Fruit fly (Drosophila melanogaster) whole organism, embryonic: ENCODE measurements around the gene CG13482.

Experiments
- B-H2 ChIP-seq: fragments of 200-800 bp; sonication (Bioruptor generic); optimal IDR thresholded peaks from 2 replicates; lab custom pipeline; 2018; ENCODE audit warnings: missing biosample characterization, mild to moderate bottlenecking, missing genetic modification characterization
- BtbVII ChIP-seq: fragments of 200-800 bp; sonication (Bioruptor generic); optimal IDR thresholded peaks from 3 replicates; lab custom pipeline; 2017; ENCODE audit warnings: missing biosample characterization, mild to moderate bottlenecking, missing genetic modification characterization
- CG11093 ChIP-seq: fragments of 200-800 bp; sonication (Bioruptor generic); IDR thresholded peaks from 3 replicates; pipeline ENCODE4 v1.3.6; 2022; ENCODE audit warnings: missing biosample characterization, missing genetic modification characterization
- CG11456 ChIP-seq: fragments of 200-800 bp; sonication (Bioruptor generic); IDR thresholded peaks from 3 replicates; pipeline ENCODE4 v1.3.6; 2022; ENCODE audit warnings: missing biosample characterization, missing genetic modification characterization
- CG11560 ChIP-seq: fragments of 200-800 bp; sonication (Bioruptor generic); IDR thresholded peaks from 3 replicates; pipeline ENCODE4 v1.3.6; 2022; ENCODE audit warnings: missing biosample characterization, missing genetic modification characterization
- CG11723 ChIP-seq: fragments of 200-800 bp; sonication (Bioruptor generic); optimal IDR thresholded peaks from 2 replicates; lab custom pipeline; 2017; ENCODE audit warnings: missing biosample characterization, mild to moderate bottlenecking, missing genetic modification characterization
- CG12155 ChIP-seq: fragments of 200-800 bp; sonication (Bioruptor generic); optimal IDR thresholded peaks from 3 replicates; lab custom pipeline; 2016; ENCODE audit warnings: missing biosample characterization, missing genetic modification characterization
- CG12299 ChIP-seq: fragments of 200-800 bp; sonication (Bioruptor generic); optimal IDR thresholded peaks from 2 replicates; lab custom pipeline; 2018; ENCODE audit warnings: missing biosample characterization, mild to moderate bottlenecking, missing genetic modification characterization
- CG1603 ChIP-seq: fragments of 200-800 bp; sonication (Bioruptor generic); optimal IDR thresholded peaks from 2 replicates; lab custom pipeline; 2019; ENCODE audit warnings: missing biosample characterization, mild to moderate bottlenecking, missing genetic modification characterization, moderate library complexity
- CG17829 ChIP-seq: fragments of 200-800 bp; optimal IDR thresholded peaks from 2 replicates; lab custom pipeline; 2019; ENCODE audit warnings: missing biosample characterization, mild to moderate bottlenecking, missing genetic modification characterization, moderate library complexity
- CG2202 ChIP-seq: fragments of 200-800 bp; sonication (Bioruptor generic); optimal IDR thresholded peaks from 2 replicates; lab custom pipeline; 2018; ENCODE audit warnings: missing biosample characterization, mild to moderate bottlenecking, missing genetic modification characterization
- CG32767 ChIP-seq: fragments of 200-800 bp; sonication (Bioruptor generic); IDR thresholded peaks from 2 replicates; pipeline ENCODE4 v1.3.6; 2022; ENCODE audit warnings: missing biosample characterization, missing genetic modification characterization
- CG3407 ChIP-seq: fragments of 200-800 bp; sonication (Bioruptor generic); optimal IDR thresholded peaks from 2 replicates; lab custom pipeline; 2018; ENCODE audit warnings: missing biosample characterization, mild to moderate bottlenecking, missing genetic modification characterization
- CG34376 ChIP-seq: fragments of 200-800 bp; sonication (Bioruptor generic); optimal IDR thresholded peaks from 2 replicates; lab custom pipeline; 2018; ENCODE audit warnings: missing biosample characterization, mild to moderate bottlenecking, missing genetic modification characterization
- CG34422 ChIP-seq: fragments of 200-800 bp; sonication (Bioruptor generic); IDR thresholded peaks from 3 replicates; pipeline ENCODE4 v1.3.6; 2022; ENCODE audit warnings: missing biosample characterization, missing genetic modification characterization
- CG3847 ChIP-seq: fragments of 200-800 bp; sonication (Bioruptor generic); IDR thresholded peaks from 2 replicates; pipeline ENCODE4 v1.3.6; 2022; ENCODE audit warnings: missing biosample characterization, missing genetic modification characterization
- CG4820 ChIP-seq: fragments of 200-800 bp; sonication (Bioruptor generic); optimal IDR thresholded peaks from 3 replicates; lab custom pipeline; 2016; ENCODE audit warnings: missing biosample characterization, missing genetic modification characterization
- CG6654 ChIP-seq: fragments of 200-800 bp; sonication (Bioruptor generic); optimal IDR thresholded peaks from 2 replicates; lab custom pipeline; 2017; ENCODE audit warnings: missing biosample characterization, mild to moderate bottlenecking, missing genetic modification characterization
- CG6683 ChIP-seq: fragments of 200-800 bp; sonication (Bioruptor generic); optimal IDR thresholded peaks from 2 replicates; lab custom pipeline; 2017; ENCODE audit warnings: missing biosample characterization, mild to moderate bottlenecking, missing genetic modification characterization, missing genetic modification reagents
- CG6689 ChIP-seq: fragments of 200-800 bp; sonication (Bioruptor generic); IDR thresholded peaks from 2 replicates; pipeline ENCODE4 v1.3.6; 2022; ENCODE audit warnings: missing biosample characterization, missing genetic modification characterization
- CG6854 ChIP-seq: fragments of 200-800 bp; sonication (Bioruptor generic); optimal IDR thresholded peaks from 3 replicates; lab custom pipeline; 2017; ENCODE audit warnings: missing biosample characterization, mild to moderate bottlenecking, missing genetic modification characterization
- CG8359 ChIP-seq: fragments of 200-800 bp; sonication (Bioruptor generic); optimal IDR thresholded peaks from 2 replicates; lab custom pipeline; 2017; ENCODE audit warnings: missing biosample characterization, mild to moderate bottlenecking, missing genetic modification characterization, borderline replicate concordance
- Camta ChIP-seq: fragments of 200-800 bp; sonication (Bioruptor generic); optimal IDR thresholded peaks from 2 replicates; lab custom pipeline; 2016; ENCODE audit warnings: missing biosample characterization, missing genetic modification characterization
- Dfd ChIP-seq, 2 experiments: fragments of >200 bp; optimal IDR thresholded peaks; 2 replicates each; lab custom pipeline; 2017; ENCODE audit warnings: missing biosample characterization in 2 of 2, missing genetic modification characterization in 2 of 2
- Drgx ChIP-seq: fragments of 200-800 bp; sonication (Bioruptor generic); IDR thresholded peaks from 2 replicates; pipeline ENCODE4 v1.3.6; 2022; ENCODE audit warnings: missing biosample characterization, missing genetic modification characterization
- H2.0 ChIP-seq: fragments of 200-800 bp; sonication (Bioruptor generic); IDR thresholded peaks from 2 replicates; pipeline ENCODE4 v1.3.6; 2022; ENCODE audit warnings: missing biosample characterization, missing genetic modification characterization
- HLH3B ChIP-seq: fragments of 200-800 bp; sonication (Bioruptor generic); IDR thresholded peaks from 2 replicates; pipeline ENCODE4 v1.3.6; 2022; ENCODE audit warnings: missing biosample characterization, missing genetic modification characterization
- Hr3 ChIP-seq: fragments of 200-800 bp; sonication (Bioruptor generic); optimal IDR thresholded peaks from 3 replicates; lab custom pipeline; 2016; ENCODE audit warnings: missing biosample characterization, missing genetic modification characterization
- Hr78 ChIP-seq, 2 experiments: fragments of 200-800 bp in 1 of 2; fragments of >200 bp in 1 of 2; sonication (Bioruptor generic) in 1 of 2; optimal IDR thresholded peaks; 2 replicates each; lab custom pipeline; 2017 to 2019; ENCODE audit warnings: missing biosample characterization in 2 of 2, missing genetic modification characterization in 2 of 2, mild to moderate bottlenecking in 1 of 2, moderate library complexity in 1 of 2
- Jarid2 ChIP-seq: fragments of 200-800 bp; sonication (Bioruptor generic); optimal IDR thresholded peaks from 3 replicates; lab custom pipeline; 2017; ENCODE audit warnings: mild to moderate bottlenecking, missing biosample characterization, missing genetic modification reagents, missing genetic modification characterization
- Med ChIP-seq: fragments of 200-800 bp; sonication (Bioruptor generic); peaks from one replicate; lab custom pipeline; 2016; ENCODE audit warnings: missing biosample characterization, missing genetic modification characterization, mild to moderate bottlenecking, inconsistent platforms, moderate library complexity
- Mrtf ChIP-seq: fragments of 200-800 bp; sonication (Bioruptor generic); IDR thresholded peaks from 3 replicates; pipeline ENCODE4 v1.3.6; 2022; ENCODE audit warnings: missing biosample characterization, missing genetic modification characterization
- Xbp1 ChIP-seq: fragments of 200-800 bp; sonication (Bioruptor generic); optimal IDR thresholded peaks from 3 replicates; lab custom pipeline; 2016; ENCODE audit warnings: missing biosample characterization, mild to moderate bottlenecking, missing genetic modification characterization
- abd-A ChIP-seq: fragments of 200-800 bp; sonication (Bioruptor generic); optimal IDR thresholded peaks from 3 replicates; lab custom pipeline; 2019; ENCODE audit warnings: missing biosample characterization, mild to moderate bottlenecking, missing genetic modification characterization, moderate library complexity
- az2 ChIP-seq: fragments of 200-800 bp; sonication (Bioruptor generic); optimal IDR thresholded peaks from 3 replicates; lab custom pipeline; 2016; ENCODE audit warnings: missing biosample characterization, missing genetic modification characterization
- bigmax ChIP-seq: fragments of 200-800 bp; sonication (Bioruptor generic); optimal IDR thresholded peaks from 2 replicates; lab custom pipeline; 2018; ENCODE audit warnings: missing biosample characterization, mild to moderate bottlenecking, missing genetic modification characterization
- croc ChIP-seq: fragments of 200-800 bp; sonication (Bioruptor generic); conservative IDR thresholded peaks from 3 replicates; pipeline ENCODE4 v1.3.6; 2022; ENCODE audit warnings: missing biosample characterization, missing genetic modification characterization
- esg ChIP-seq: fragments of 200-800 bp; sonication (Bioruptor generic); conservative IDR thresholded peaks from 2 replicates; pipeline ENCODE4 v1.3.6; 2022; ENCODE audit warnings: missing biosample characterization, missing genetic modification characterization
- ewg ChIP-seq: fragments of 200-800 bp; sonication (Bioruptor generic); optimal IDR thresholded peaks from 3 replicates; lab custom pipeline; 2017; ENCODE audit warnings: mild to moderate bottlenecking, missing biosample characterization, missing genetic modification reagents, missing genetic modification characterization
- fd3F ChIP-seq: fragments of 200-800 bp; sonication (Bioruptor generic); optimal IDR thresholded peaks from 2 replicates; lab custom pipeline; 2018; ENCODE audit warnings: missing biosample characterization, mild to moderate bottlenecking, missing genetic modification characterization, moderate library complexity
- fru ChIP-seq: fragments of >200 bp; optimal IDR thresholded peaks from 2 replicates; lab custom pipeline; 2017
- fu2 ChIP-seq: fragments of 200-800 bp; sonication (Bioruptor generic); optimal IDR thresholded peaks from 2 replicates; lab custom pipeline; 2016; ENCODE audit warnings: missing biosample characterization, missing genetic modification characterization
- lov ChIP-seq, 2 experiments: fragments of 200-800 bp in 1 of 2; fragments of >200 bp in 1 of 2; sonication (Bioruptor generic) in 1 of 2; IDR thresholded peaks in 1 of 2; optimal IDR thresholded peaks in 1 of 2; 2 replicates in 1 of 2; 3 replicates in 1 of 2; pipeline versions ENCODE4 v1.3.6 to Lab custom; 2017 to 2022; ENCODE audit warnings: missing biosample characterization in 1 of 2, missing genetic modification characterization in 1 of 2
- nerfin-1 ChIP-seq: fragments of 200-800 bp; sonication (Bioruptor generic); optimal IDR thresholded peaks from 3 replicates; lab custom pipeline; 2019; ENCODE audit warnings: missing biosample characterization, mild to moderate bottlenecking, missing genetic modification characterization, moderate library complexity
- pzg ChIP-seq: fragments of 200-800 bp; sonication (Bioruptor generic); optimal IDR thresholded peaks from 3 replicates; lab custom pipeline; 2018; ENCODE audit warnings: missing biosample characterization, mild to moderate bottlenecking, missing genetic modification characterization, moderate library complexity
- ro ChIP-seq: fragments of 200-800 bp; sonication (Bioruptor generic); IDR thresholded peaks from 2 replicates; pipeline ENCODE4 v1.3.6; 2022; ENCODE audit warnings: missing biosample characterization, missing genetic modification characterization
- slbo ChIP-seq: fragments of 200-800 bp; sonication (Bioruptor generic); IDR thresholded peaks from 2 replicates; pipeline ENCODE4 v1.3.6; 2022; ENCODE audit warnings: missing biosample characterization, missing genetic modification characterization
- tup ChIP-seq: fragments of 200-800 bp; sonication (Bioruptor generic); optimal IDR thresholded peaks from 2 replicates; lab custom pipeline; 2016; ENCODE audit warnings: missing biosample characterization, mild to moderate bottlenecking, missing genetic modification characterization, moderate library complexity
- wdn ChIP-seq: fragments of 200-800 bp; sonication (Bioruptor generic); IDR thresholded peaks from 2 replicates; pipeline ENCODE4 v1.3.6; 2022; ENCODE audit warnings: missing biosample characterization, missing genetic modification characterization
- zen2 ChIP-seq: fragments of 200-800 bp; sonication (Bioruptor generic); IDR thresholded peaks from 3 replicates; pipeline ENCODE4 v1.3.6; 2022; ENCODE audit warnings: missing biosample characterization, missing genetic modification characterization; ENCODE audit not compliant: partially characterized antibody

Gene CG13482

DNA sequence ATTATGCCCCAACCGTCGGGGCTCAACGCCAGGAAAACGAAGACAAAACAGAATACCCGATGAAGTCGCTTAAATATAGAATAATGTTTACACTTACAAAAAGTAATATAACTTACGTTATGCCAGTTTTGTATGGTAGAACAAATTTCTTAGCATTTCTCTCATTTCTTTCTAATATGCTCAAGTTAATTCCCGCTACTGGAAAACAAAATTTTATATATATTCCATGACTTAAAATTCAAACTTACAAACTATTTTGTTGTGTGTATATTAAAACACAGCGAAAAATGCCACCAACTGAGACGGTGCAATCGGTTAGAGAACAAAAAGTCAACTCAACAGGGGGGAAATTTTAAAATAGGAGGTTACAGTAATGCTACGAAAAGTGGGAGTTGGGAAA lies 31.7 kb upstream of the CG13482 start (continued):
- TF ChIP-seq CG6654 (GFP tag; lab: Kevin White, UChicago), result peak; percentile 16
- TF ChIP-seq H2.0, result peak; percentile 50; the same call in 1 of the 2 replicates
- TF ChIP-seq HLH3B, result peak; percentile 71
- peak; percentile 54 for TF ChIP-seq slbo (GFP tag; lab: Robert Waterston, UW)
- TF ChIP-seq esg (GFP tag; lab: Robert Waterston, UW), result peak; percentile 49; the same call in 1 of the 2 replicates
- TF ChIP-seq fd3F (GFP tag; lab: Kevin White, UChicago), result peak; percentile 38
- no peak for TF ChIP-seq CG34376
- peak; percentile 81 for TF ChIP-seq Med (GFP tag; lab: Kevin White, UChicago)
- TF ChIP-seq CG6854 (GFP tag; lab: Kevin White, UChicago), result peak; percentile 10
- TF ChIP-seq CG4820, result peak; percentile 67
- TF ChIP-seq CG1603 (tag; lab: Kevin White, UChicago), result peak; percentile 77
- TF ChIP-seq CG8359, result peak; percentile 39
- peak; percentile 87 for TF ChIP-seq CG17829
- TF ChIP-seq fru (lab: Kevin White, UChicago), result no peak
- TF ChIP-seq Drgx, result peak; percentile 65
- TF ChIP-seq tup, result peak; percentile 0
- peak; percentile 17 for TF ChIP-seq CG6683 (GFP tag; lab: Kevin White, UChicago)
- TF ChIP-seq bigmax (GFP tag; lab: Kevin White, UChicago), result no peak
- TF ChIP-seq CG32767 (GFP tag; lab: Robert Waterston, UW), result no peak
- no peak for TF ChIP-seq Jarid2 (GFP tag; lab: Kevin White, UChicago)
- peak; percentile 62 for TF ChIP-seq Camta
- TF ChIP-seq pzg (GFP tag; lab: Kevin White, UChicago), result no peak
- TF ChIP-seq B-H2 (GFP tag; lab: Kevin White, UChicago), result no peak
- TF ChIP-seq lov (optimal IDR thresholded peaks at IDR 0.05; lab: Kevin White, UChicago), result no peak
- peak; percentile 58; the same call in 1 of the 3 replicates for TF ChIP-seq lov (GFP tag; IDR thresholded peaks at IDR 0.05; lab: Robert Waterston, UW)
- TF ChIP-seq CG2202 (tag; lab: Kevin White, UChicago), result peak; percentile 52
- peak; percentile 73 for TF ChIP-seq nerfin-1 (tag; lab: Kevin White, UChicago)
- no peak for TF ChIP-seq Dfd (GFP tag; optimal IDR thresholded peaks at IDR 0.05; lab: Kevin White, UChicago)
- peak; percentile 38; the same call in 1 of the 2 replicates for TF ChIP-seq ro
- peak; percentile 51 for TF ChIP-seq CG12155 (GFP tag; lab: Kevin White, UChicago)
- TF ChIP-seq az2, result peak; percentile 63
- TF ChIP-seq BtbVII (GFP tag; lab: Kevin White, UChicago), result peak; percentile 17
- TF ChIP-seq Hr78 (GFP tag; optimal IDR thresholded peaks at IDR 0.05; lab: Kevin White, UChicago), result peak in 1 of 2 experiments; percentile 44
- TF ChIP-seq CG3847, result peak; percentile 68
- peak; percentile 50 for TF ChIP-seq ewg
- peak; percentile 50 for TF ChIP-seq CG12299 (tag; lab: Kevin White, UChicago)
- no peak for TF ChIP-seq zen2 (GFP tag; lab: Robert Waterston, UW)
- TF ChIP-seq Hr3, result peak; percentile 57
- TF ChIP-seq Xbp1 (GFP tag; lab: Kevin White, UChicago), result peak; percentile 61
- peak; percentile 47; the same call in 1 of the 2 replicates for TF ChIP-seq wdn
- 0 out of 3 replicates have a peak, but pooled peaks have one; percentile 46 for TF ChIP-seq CG11456
- TF ChIP-seq CG34422 (GFP tag; lab: Robert Waterston, UW), result peak; percentile 43; the same call in 1 of the 3 replicates
- TF ChIP-seq CG11723 (GFP tag; lab: Kevin White, UChicago), result peak; percentile 19
- peak; percentile 58 for TF ChIP-seq CG3407 (GFP tag; lab: Kevin White, UChicago)
- peak; percentile 69 for TF ChIP-seq CG6689 (GFP tag; lab: Robert Waterston, UW)
- TF ChIP-seq CG11093 (GFP tag; lab: Robert Waterston, UW), result peak; percentile 36; the same call in 1 of the 3 replicates
- TF ChIP-seq abd-A (tag; lab: Kevin White, UChicago), result peak; percentile 32
- TF ChIP-seq fu2, result no peak
- TF ChIP-seq Mrtf (GFP tag; lab: Robert Waterston, UW), result peak; percentile 41; the same call in 1 of the 3 replicates
- TF ChIP-seq CG11560 (tag; lab: Robert Waterston, UW), result no peak
- TF ChIP-seq croc (GFP tag; lab: Robert Waterston, UW), result peak; percentile 60; the same call in 2 of the 3 replicates
